Worm (Caenorhabditis elegans) whole organism, mixed stage, embryonic: ENCODE data around the gene F48G7.4.

ENCODE experiments used
- M03D4.4 ChIP-seq: sonication (generic microtip); optimal IDR thresholded peaks from 2 replicates; lab custom pipeline; 2017; ENCODE audit warnings: mild to moderate bottlenecking, missing genetic modification characterization, missing compliant biosample characterization
- bed-3 ChIP-seq: fragments of 200-800 bp; sonication (Bioruptor generic); optimal IDR thresholded peaks from 3 replicates; lab custom pipeline; 2018; ENCODE audit warnings: mild to moderate bottlenecking, missing genetic modification characterization, moderate library complexity, missing compliant biosample characterization
- ceh-43 ChIP-seq: fragments of 200-800 bp; sonication (Bioruptor generic); optimal IDR thresholded peaks from 2 replicates; lab custom pipeline; 2018; ENCODE audit warnings: mild to moderate bottlenecking, missing genetic modification characterization, moderate library complexity, missing compliant biosample characterization
- ces-1 ChIP-seq: fragments of 150-350 bp; optimal IDR thresholded peaks from 2 replicates; lab custom pipeline; 2014; ENCODE audit warnings: missing biosample characterization, missing genetic modification reagents, missing genetic modification characterization
- cnd-1 ChIP-seq: fragments of 200-800 bp; sonication (Bioruptor generic); optimal IDR thresholded peaks from 2 replicates; lab custom pipeline; 2018; ENCODE audit warnings: mild to moderate bottlenecking, missing genetic modification characterization, missing compliant biosample characterization
- drap-1 ChIP-seq: fragments of 200-800 bp; sonication (Bioruptor generic); optimal IDR thresholded peaks from 3 replicates; lab custom pipeline; 2018; ENCODE audit warnings: mild to moderate bottlenecking, missing genetic modification characterization, missing compliant biosample characterization
- flh-1 ChIP-seq: fragments of 200-800 bp; sonication (Bioruptor generic); optimal IDR thresholded peaks from 2 replicates; lab custom pipeline; 2018; ENCODE audit warnings: mild to moderate bottlenecking, missing genetic modification characterization, moderate library complexity, missing compliant biosample characterization
- ham-2 ChIP-seq: fragments of 200-800 bp; sonication (Bioruptor generic); optimal IDR thresholded peaks from 2 replicates; lab custom pipeline; 2018; ENCODE audit warnings: mild to moderate bottlenecking, missing genetic modification characterization, missing compliant biosample characterization
- hlh-1 ChIP-seq: fragments of 150-350 bp; optimal IDR thresholded peaks from 2 replicates; lab custom pipeline; 2014; ENCODE audit warnings: missing biosample characterization, missing genetic modification reagents, missing genetic modification characterization
- lin-32 ChIP-seq: fragments of 200-800 bp; sonication (Bioruptor generic); optimal IDR thresholded peaks from 2 replicates; lab custom pipeline; 2018; ENCODE audit warnings: mild to moderate bottlenecking, missing genetic modification characterization, missing compliant biosample characterization
- lsy-2 ChIP-seq: fragments of 150-350 bp; optimal IDR thresholded peaks from 2 replicates; lab custom pipeline; 2014; ENCODE audit warnings: missing biosample characterization, missing genetic modification characterization
- mab-5 ChIP-seq: fragments of 150-350 bp; optimal IDR thresholded peaks from 2 replicates; lab custom pipeline; 2014; ENCODE audit warnings: missing biosample characterization, missing genetic modification characterization
- mep-1 ChIP-seq: fragments of 150-350 bp; optimal IDR thresholded peaks from 2 replicates; lab custom pipeline; 2017; ENCODE audit warnings: missing biosample characterization, missing genetic modification reagents, missing genetic modification characterization, inconsistent platforms
- mls-2 ChIP-seq: sonication (generic microtip); optimal IDR thresholded peaks from 2 replicates; lab custom pipeline; 2016; ENCODE audit warnings: mild to moderate bottlenecking, missing genetic modification characterization, moderate library complexity, missing compliant biosample characterization
- nhr-2 ChIP-seq: fragments of 150-350 bp; optimal IDR thresholded peaks from 2 replicates; lab custom pipeline; 2014; ENCODE audit warnings: missing biosample characterization, missing genetic modification characterization
- nhr-237 ChIP-seq: fragments of 150-350 bp; optimal IDR thresholded peaks from 2 replicates; lab custom pipeline; 2014; ENCODE audit warnings: missing biosample characterization, missing genetic modification characterization
- nhr-76 ChIP-seq: sonication (generic microtip); optimal IDR thresholded peaks from 2 replicates; lab custom pipeline; 2017; ENCODE audit warnings: missing biosample characterization, missing genetic modification characterization
- pha-4 ChIP-seq: fragments of 150-350 bp; optimal IDR thresholded peaks from 2 replicates; lab custom pipeline; 2018; ENCODE audit warnings: missing biosample characterization, missing genetic modification reagents, missing genetic modification characterization
- sem-2 ChIP-seq: fragments of 200-800 bp; sonication (Bioruptor generic); optimal IDR thresholded peaks from 2 replicates; lab custom pipeline; 2018; ENCODE audit warnings: mild to moderate bottlenecking, missing genetic modification characterization, missing compliant biosample characterization
- sptf-1 ChIP-seq: sonication (generic microtip); optimal IDR thresholded peaks from 2 replicates; lab custom pipeline; 2017; ENCODE audit warnings: mild to moderate bottlenecking, missing genetic modification characterization, moderate library complexity, missing compliant biosample characterization
- unc-39 ChIP-seq: fragments of 150-350 bp; optimal IDR thresholded peaks from 2 replicates; lab custom pipeline; 2014; ENCODE audit warnings: missing biosample characterization, missing genetic modification characterization
- zip-8 ChIP-seq: fragments of 150-350 bp; optimal IDR thresholded peaks from 2 replicates; lab custom pipeline; 2014; ENCODE audit warnings: missing biosample characterization, missing genetic modification characterization
- ztf-11 ChIP-seq: fragments of 150-350 bp; optimal IDR thresholded peaks from 2 replicates; lab custom pipeline; 2014; ENCODE audit warnings: missing biosample characterization, missing genetic modification characterization

The F48G7.4 gene

DNA sequence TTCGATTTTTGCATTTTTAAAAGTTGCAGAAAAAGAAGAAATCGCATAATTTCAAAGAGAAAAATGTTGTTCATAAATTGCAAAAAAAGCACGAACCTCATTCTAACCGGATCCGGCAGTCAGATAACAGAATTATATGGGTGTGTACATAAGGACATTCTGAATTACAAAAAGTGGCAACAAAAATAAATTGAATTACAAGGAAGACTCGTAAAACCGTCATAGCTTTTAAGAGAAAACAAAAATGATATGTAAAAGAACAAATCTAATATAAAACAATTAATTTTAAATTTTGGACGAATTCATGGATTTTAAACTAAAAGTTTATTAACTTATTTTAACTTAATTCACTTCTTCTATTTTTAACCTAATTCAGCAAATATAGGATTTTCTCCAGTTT lies 41.0 kb downstream of the F48G7.4 start, which contains the start of gene F31F4.17:
Gene F31F4.17 (minus strand): TSS at position 101 of the 400 bp plus-strand sequence.
- TF ChIP-seq nhr-2 (tag; lab: Kevin White, UChicago) = no peak
- no peak for TF ChIP-seq ztf-11 (tag; lab: Kevin White, UChicago)
- TF ChIP-seq nhr-76 (tag; lab: Kevin White, UChicago) = no peak
- TF ChIP-seq lin-32 (GFP tag; lab: Kevin White, UChicago) = no peak
- no peak for TF ChIP-seq mls-2 (tag; lab: Kevin White, UChicago)
- TF ChIP-seq bed-3 = no peak
- TF ChIP-seq nhr-237 = no peak
- TF ChIP-seq ham-2 (GFP tag; lab: Kevin White, UChicago) = no peak
- no peak for TF ChIP-seq drap-1
- no peak for TF ChIP-seq pha-4 (tag; lab: Kevin White, UChicago)
- TF ChIP-seq cnd-1 (tag; lab: Kevin White, UChicago) = no peak
- TF ChIP-seq zip-8 (tag; lab: Kevin White, UChicago) = no peak
- TF ChIP-seq ceh-43 (GFP tag; lab: Kevin White, UChicago) = no peak
- TF ChIP-seq sptf-1 (tag; lab: Kevin White, UChicago) = no peak
- TF ChIP-seq mep-1 = no peak
- no peak for TF ChIP-seq flh-1 (GFP tag; lab: Kevin White, UChicago)
- TF ChIP-seq M03D4.4 (tag; lab: Kevin White, UChicago) = no peak
- TF ChIP-seq ces-1 (GFP tag; lab: Kevin White, UChicago) = no peak
- TF ChIP-seq sem-2 = no peak

DNA sequence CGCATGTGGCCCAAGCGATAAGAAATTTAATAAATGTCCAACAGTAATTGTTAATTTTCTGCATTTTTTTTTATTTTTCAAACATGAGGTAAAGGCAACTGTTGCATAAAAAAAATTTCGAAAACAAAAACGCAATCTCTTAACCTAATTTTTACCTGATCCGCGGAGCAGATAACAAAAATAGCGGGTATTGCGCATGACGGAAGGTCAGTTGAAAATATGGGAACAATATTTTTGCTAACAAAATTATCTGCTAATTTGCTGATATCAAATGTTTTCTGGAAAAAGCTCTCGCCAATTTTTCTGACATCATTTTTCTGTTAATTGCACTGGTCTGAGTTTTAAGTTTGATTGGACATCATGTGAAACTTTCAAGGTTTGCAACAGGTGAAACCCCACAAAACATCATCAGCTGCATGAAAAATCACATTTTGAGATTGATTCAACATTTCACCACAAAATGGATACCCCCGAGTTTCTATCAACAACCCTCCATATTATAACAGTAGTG lies 45.1 kb downstream of the F48G7.4 start, which contains the start of the genes F31F4.11 and srh-266:
Gene F31F4.11 (minus strand): TSS at position 101 of the 511 bp plus-strand sequence.
Gene srh-266 (plus strand): TSS at position 461 of the 511 bp plus-strand sequence.
- TF ChIP-seq nhr-76 (tag; lab: Kevin White, UChicago) (no peak), ces-1 (GFP tag; lab: Kevin White, UChicago) (no peak)

DNA sequence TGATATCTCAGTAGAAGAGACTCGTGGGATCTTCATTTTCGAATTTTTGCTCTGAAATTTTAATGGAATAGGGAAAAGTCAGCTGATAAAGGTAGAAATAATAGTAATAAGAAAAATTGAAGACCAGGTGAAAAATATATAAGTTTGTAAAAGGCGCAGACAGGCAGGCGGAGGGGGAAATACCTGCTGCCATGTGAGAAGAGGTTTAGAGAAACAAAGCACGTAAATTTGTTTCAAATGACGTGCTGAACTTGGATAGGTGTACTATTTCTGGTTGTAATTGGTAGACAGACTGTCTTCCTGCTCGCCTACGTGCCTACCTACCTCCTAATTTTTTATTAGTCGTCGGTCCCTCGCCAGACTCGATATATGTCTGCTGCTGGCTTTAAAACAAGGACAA lies 48.2 kb downstream of the F48G7.4 start, which contains the start of gene nhr-180:
Gene nhr-180 (minus strand): TSS at position 52 of the 400 bp plus-strand sequence.
- TF ChIP-seq sem-2 = no peak
- no peak for TF ChIP-seq hlh-1 (tag; lab: Kevin White, UChicago)
- no peak for TF ChIP-seq lsy-2 (tag; lab: Kevin White, UChicago)
- no peak for TF ChIP-seq mab-5 (tag; lab: Kevin White, UChicago)
- TF ChIP-seq unc-39 (tag; lab: Kevin White, UChicago) = no peak
- no peak for TF ChIP-seq bed-3
- no peak for TF ChIP-seq nhr-2 (tag; lab: Kevin White, UChicago)
- no peak for TF ChIP-seq sptf-1 (tag; lab: Kevin White, UChicago)
- no peak for TF ChIP-seq drap-1
- TF ChIP-seq cnd-1 (tag; lab: Kevin White, UChicago) = no peak
